Worm (Caenorhabditis elegans) whole organism, L4 larva: ENCODE data around the gene hex-2.
A peak's percentile ranks its signal among the peaks of the same experiment; 100 is the strongest.

Experiments used
- D1046.2 ChIP-seq: fragments of 200-800 bp; sonication (Bioruptor generic); IDR thresholded peaks from 2 replicates; pipeline ENCODE4 v1.3.6; 2022; ENCODE audit warnings: missing genetic modification characterization, missing compliant biosample characterization
- F10B5.3 ChIP-seq: sonication (generic microtip); optimal IDR thresholded peaks from 2 replicates; lab custom pipeline; 2016; ENCODE audit warnings: mild to moderate bottlenecking, missing genetic modification characterization, missing compliant biosample characterization
- F44E2.7 ChIP-seq: fragments of 200-800 bp; sonication (Bioruptor generic); IDR thresholded peaks from 2 replicates; pipeline ENCODE4 v2.1.2; 2022; ENCODE audit warnings: missing genetic modification characterization, missing compliant biosample characterization
- R02D3.7 ChIP-seq: fragments of 150-350 bp; sonication (generic microtip); optimal IDR thresholded peaks from 3 replicates; lab custom pipeline; 2014; ENCODE audit warnings: missing biosample characterization, missing genetic modification characterization
- T20F7.1 ChIP-seq: fragments of 200-800 bp; sonication (Bioruptor generic); optimal IDR thresholded peaks from 2 replicates; lab custom pipeline; 2018; ENCODE audit warnings: mild to moderate bottlenecking, missing genetic modification characterization, missing compliant biosample characterization
- T26A8.4 ChIP-seq: fragments of 200-800 bp; sonication (Bioruptor generic); IDR thresholded peaks from 2 replicates; pipeline ENCODE4 v1.3.6; 2022; ENCODE audit warnings: missing genetic modification characterization, missing compliant biosample characterization
- Y5F2A.4 ChIP-seq: fragments of 200-800 bp; sonication (Bioruptor generic); optimal IDR thresholded peaks from 2 replicates; lab custom pipeline; 2018; ENCODE audit warnings: mild to moderate bottlenecking, missing genetic modification characterization, missing compliant biosample characterization
- ZK337.2 ChIP-seq: fragments of 200-800 bp; sonication (Bioruptor generic); IDR thresholded peaks from 2 replicates; pipeline ENCODE4 v1.3.6; 2022; ENCODE audit warnings: missing genetic modification reagents, missing genetic modification characterization, missing compliant biosample characterization
- aly-2 ChIP-seq: sonication (generic microtip); optimal IDR thresholded peaks from 2 replicates; lab custom pipeline; 2018; ENCODE audit warnings: missing biosample characterization, missing genetic modification characterization
- arid-1 ChIP-seq: fragments of 200-800 bp; sonication (Bioruptor generic); conservative IDR thresholded peaks from 2 replicates; pipeline ENCODE4 v1.3.6; 2022; ENCODE audit warnings: missing genetic modification reagents, missing genetic modification characterization, missing compliant biosample characterization
- attf-4 ChIP-seq: sonication (generic microtip); optimal IDR thresholded peaks from 3 replicates; lab custom pipeline; 2017; ENCODE audit warnings: missing biosample characterization, missing genetic modification characterization
- ceh-32 ChIP-seq: sonication (generic microtip); optimal IDR thresholded peaks from 2 replicates; lab custom pipeline; 2016; ENCODE audit warnings: mild to moderate bottlenecking, missing genetic modification characterization, missing compliant biosample characterization; ENCODE audit not compliant: poor library complexity
- ceh-44 ChIP-seq: fragments of 200-800 bp; sonication (Bioruptor generic); IDR thresholded peaks from 2 replicates; pipeline ENCODE4 v1.3.6; 2022; ENCODE audit warnings: missing genetic modification reagents, missing genetic modification characterization, missing compliant biosample characterization
- ceh-62 ChIP-seq: sonication (generic microtip); optimal IDR thresholded peaks from 2 replicates; lab custom pipeline; 2017; ENCODE audit warnings: missing biosample characterization, missing genetic modification characterization
- ctbp-1 ChIP-seq: fragments of 200-800 bp; sonication (Bioruptor generic); IDR thresholded peaks from 2 replicates; pipeline ENCODE4 v1.3.6; 2022; ENCODE audit warnings: missing genetic modification reagents, missing genetic modification characterization, missing compliant biosample characterization
- daf-16 ChIP-seq, 3 experiments: sonication (generic microtip); optimal IDR thresholded peaks; 2 replicates each; lab custom pipeline; 2016 to 2017; ENCODE audit warnings: missing genetic modification characterization in 3 of 3, missing genetic modification reagents in 3 of 3, mild to moderate bottlenecking in 2 of 3, missing compliant biosample characterization in 2 of 3, missing biosample characterization in 1 of 3, moderate library complexity in 1 of 3
- daf-19 ChIP-seq: fragments of 200-800 bp; sonication (Bioruptor generic); conservative IDR thresholded peaks from 2 replicates; pipeline ENCODE4 v1.3.6; 2022; ENCODE audit warnings: missing genetic modification characterization, missing compliant biosample characterization
- daf-8 ChIP-seq: fragments of 200-800 bp; sonication (Bioruptor generic); IDR thresholded peaks from 2 replicates; pipeline ENCODE4 v1.3.6; 2022; ENCODE audit warnings: missing genetic modification characterization, missing compliant biosample characterization
- dmd-6 ChIP-seq: fragments of 200-800 bp; sonication (Bioruptor generic); IDR thresholded peaks from 2 replicates; pipeline ENCODE4 v1.3.6; 2022; ENCODE audit warnings: missing genetic modification reagents, missing genetic modification characterization, missing compliant biosample characterization
- dmd-8 ChIP-seq: fragments of 200-800 bp; sonication (Bioruptor generic); IDR thresholded peaks from 2 replicates; pipeline ENCODE4 v1.3.6; 2022; ENCODE audit warnings: missing genetic modification characterization, missing compliant biosample characterization
- egl-27 ChIP-seq: sonication (generic microtip); optimal IDR thresholded peaks from 3 replicates; lab custom pipeline; 2017; ENCODE audit warnings: missing biosample characterization, missing genetic modification reagents, missing genetic modification characterization
- egl-43 ChIP-seq: fragments of 200-800 bp; sonication (Bioruptor generic); IDR thresholded peaks from 2 replicates; pipeline ENCODE4 v1.3.6; 2022; ENCODE audit warnings: missing genetic modification reagents, missing genetic modification characterization, missing compliant biosample characterization
- fkh-10 ChIP-seq: fragments of 150-350 bp; optimal IDR thresholded peaks from 2 replicates; lab custom pipeline; 2014; ENCODE audit warnings: missing biosample characterization, missing genetic modification reagents, missing genetic modification characterization
- fos-1 ChIP-seq: fragments of 150-350 bp; optimal IDR thresholded peaks from 2 replicates; lab custom pipeline; 2014; ENCODE audit warnings: missing biosample characterization, missing genetic modification characterization
- hlh-30 ChIP-seq: sonication (generic microtip); optimal IDR thresholded peaks from 2 replicates; lab custom pipeline; 2017; ENCODE audit warnings: antibody characterized with exemption, mild to moderate bottlenecking, missing genetic modification characterization, missing compliant biosample characterization; ENCODE audit not compliant: insufficient read depth
- lin-1 ChIP-seq: fragments of 200-800 bp; sonication (Bioruptor generic); IDR thresholded peaks from 2 replicates; pipeline ENCODE4 v1.3.6; 2022; ENCODE audit warnings: missing genetic modification reagents, missing genetic modification characterization, missing compliant biosample characterization
- lin-29 ChIP-seq: fragments of 200-800 bp; sonication (Bioruptor generic); IDR thresholded peaks from 2 replicates; pipeline ENCODE4 v1.3.6; 2022; ENCODE audit warnings: missing genetic modification reagents, missing genetic modification characterization, missing compliant biosample characterization
- lin-39 ChIP-seq: fragments of 150-350 bp; optimal IDR thresholded peaks from 2 replicates; lab custom pipeline; 2014; ENCODE audit warnings: missing biosample characterization, missing genetic modification reagents, missing genetic modification characterization
- lir-3 ChIP-seq: sonication (generic microtip); optimal IDR thresholded peaks from 2 replicates; lab custom pipeline; 2016; ENCODE audit warnings: mild to moderate bottlenecking, missing genetic modification characterization, missing compliant biosample characterization
- madf-9 ChIP-seq: fragments of 200-800 bp; sonication (Bioruptor generic); conservative IDR thresholded peaks from 2 replicates; pipeline ENCODE4 v1.3.6; 2022; ENCODE audit warnings: missing genetic modification reagents, missing genetic modification characterization, missing compliant biosample characterization
- mep-1 ChIP-seq: fragments of 150-350 bp; sonication (generic microtip); optimal IDR thresholded peaks from 3 replicates; lab custom pipeline; 2014; ENCODE audit warnings: missing biosample characterization, missing genetic modification characterization
- mes-2 ChIP-seq: sonication (generic microtip); optimal IDR thresholded peaks from 2 replicates; lab custom pipeline; 2016; ENCODE audit warnings: missing genotype, mild to moderate bottlenecking, missing genetic modification characterization, missing compliant biosample characterization; ENCODE audit not compliant: poor library complexity, severe bottlenecking
- mxl-3 ChIP-seq: fragments of 200-800 bp; sonication (Bioruptor generic); optimal IDR thresholded peaks from 2 replicates; lab custom pipeline; 2018; ENCODE audit warnings: mild to moderate bottlenecking, missing genetic modification characterization, missing compliant biosample characterization
- nhr-10 ChIP-seq: fragments of 150-350 bp; optimal IDR thresholded peaks from 2 replicates; lab custom pipeline; 2014; ENCODE audit warnings: missing biosample characterization, missing genetic modification characterization
- nhr-102 ChIP-seq: sonication (generic microtip); optimal IDR thresholded peaks from 2 replicates; lab custom pipeline; 2016; ENCODE audit warnings: mild to moderate bottlenecking, missing genetic modification characterization, moderate library complexity, missing compliant biosample characterization
- nhr-11 ChIP-seq: fragments of 150-350 bp; optimal IDR thresholded peaks from 2 replicates; lab custom pipeline; 2014; ENCODE audit warnings: missing biosample characterization, missing genetic modification characterization
- nhr-111 ChIP-seq: fragments of 200-800 bp; sonication (Bioruptor generic); optimal IDR thresholded peaks from 2 replicates; lab custom pipeline; 2018; ENCODE audit warnings: mild to moderate bottlenecking, missing genetic modification characterization, missing compliant biosample characterization
- nhr-237 ChIP-seq: sonication (generic microtip); optimal IDR thresholded peaks from 2 replicates; lab custom pipeline; 2017; ENCODE audit warnings: missing biosample characterization, missing genetic modification characterization
- nhr-42 ChIP-seq: fragments of 200-800 bp; sonication (Bioruptor generic); IDR thresholded peaks from 2 replicates; pipeline ENCODE4 v1.3.6; 2022; ENCODE audit warnings: missing genetic modification characterization, missing compliant biosample characterization
- nhr-77 ChIP-seq: fragments of 150-350 bp; optimal IDR thresholded peaks from 2 replicates; lab custom pipeline; 2014; ENCODE audit warnings: missing biosample characterization, missing genetic modification characterization
- php-3 ChIP-seq: fragments of 200-800 bp; sonication (Bioruptor generic); IDR thresholded peaks from 2 replicates; pipeline ENCODE4 v1.3.6; 2022; ENCODE audit warnings: missing genetic modification reagents, missing genetic modification characterization, missing compliant biosample characterization
- saeg-2 ChIP-seq: fragments of 200-800 bp; sonication (Bioruptor generic); IDR thresholded peaks from 2 replicates; pipeline ENCODE4 v1.3.6; 2022; ENCODE audit warnings: missing genetic modification reagents, missing genetic modification characterization, missing compliant biosample characterization
- set-16 ChIP-seq: fragments of 200-800 bp; sonication (Bioruptor generic); IDR thresholded peaks from 2 replicates; pipeline ENCODE4 v1.3.6; 2022; ENCODE audit warnings: missing genetic modification reagents, missing genetic modification characterization, missing compliant biosample characterization
- spr-3 ChIP-seq: fragments of 200-800 bp; sonication (Bioruptor generic); optimal IDR thresholded peaks from 2 replicates; lab custom pipeline; 2018; ENCODE audit warnings: mild to moderate bottlenecking, missing genetic modification characterization, missing compliant biosample characterization
- tra-1 ChIP-seq: fragments of 200-800 bp; sonication (Bioruptor generic); IDR thresholded peaks from 2 replicates; pipeline ENCODE4 v1.3.6; 2022; ENCODE audit warnings: missing genetic modification reagents, missing genetic modification characterization, missing compliant biosample characterization
- unc-62 ChIP-seq, 3 experiments: fragments of 150-350 bp in 1 of 3; sonication (generic microtip); optimal IDR thresholded peaks in 2 of 3; peaks in 1 of 3; 1 replicate in 1 of 3; 2 replicates in 2 of 3; lab custom pipeline; 2014 to 2017; ENCODE audit warnings: missing biosample characterization in 3 of 3, missing genetic modification characterization in 3 of 3, missing genetic modification reagents in 3 of 3, missing genotype in 1 of 3
- vab-7 ChIP-seq: fragments of 200-800 bp; sonication (Bioruptor generic); IDR thresholded peaks from 2 replicates; pipeline ENCODE4 v1.3.6; 2022; ENCODE audit warnings: missing genetic modification reagents, missing genetic modification characterization, missing compliant biosample characterization
- zag-1 ChIP-seq: fragments of 150-350 bp; optimal IDR thresholded peaks from 2 replicates; lab custom pipeline; 2014; ENCODE audit warnings: missing biosample characterization, missing genetic modification characterization
- zfp-2 ChIP-seq: sonication (generic microtip); optimal IDR thresholded peaks from 2 replicates; lab custom pipeline; 2016; ENCODE audit warnings: mild to moderate bottlenecking, missing genetic modification characterization, missing compliant biosample characterization
- zip-2 ChIP-seq: fragments of 150-350 bp; optimal IDR thresholded peaks from 2 replicates; lab custom pipeline; 2014; ENCODE audit warnings: missing biosample characterization, missing genetic modification characterization
- ztf-11 ChIP-seq: fragments of 150-350 bp; optimal IDR thresholded peaks from 2 replicates; lab custom pipeline; 2014; ENCODE audit warnings: missing biosample characterization, missing genetic modification characterization

hex-2 gene

DNA sequence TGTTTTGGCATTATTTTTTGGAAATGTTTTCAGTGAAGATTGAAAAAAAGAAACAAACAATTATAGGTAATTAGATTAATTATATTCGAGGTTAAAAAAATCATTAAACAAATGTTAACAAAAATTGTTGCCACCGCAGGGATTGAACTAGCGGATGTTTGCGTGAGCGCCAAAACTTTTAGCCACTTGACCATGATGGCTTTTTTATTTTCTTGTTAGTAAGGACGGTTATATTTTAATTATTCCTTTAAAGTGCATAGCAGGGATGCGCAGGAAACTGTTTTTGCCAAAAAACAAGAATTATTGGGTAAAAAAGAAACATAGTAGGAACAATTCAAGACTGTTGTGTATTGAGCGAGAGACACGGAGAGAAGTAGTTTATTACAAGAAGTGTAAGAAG lies 13.1 kb downstream of the hex-2 start (continued):
- TF ChIP-seq ctbp-1 (GFP tag; lab: Robert Waterston, UW) (peak; percentile 85), fkh-10 (GFP tag; lab: Kevin White, UChicago) (no peak), saeg-2 (GFP tag; lab: Robert Waterston, UW) (peak; percentile 47; the same call in 1 of the 2 replicates), aly-2 (tag; lab: Kevin White, UChicago) (no peak), hlh-30 (peak; percentile 14), lir-3 (tag; lab: Kevin White, UChicago) (peak; percentile 55), arid-1 (GFP tag; lab: Robert Waterston, UW) (peak; percentile 95), mep-1 (tag; lab: Kevin White, UChicago) (no peak), nhr-11 (no peak), daf-16 (GFP tag; optimal IDR thresholded peaks at IDR 0.05; lab: Kevin White, UChicago) (peak in 1 of 2 experiments; percentile 72), daf-16 (tag; optimal IDR thresholded peaks at IDR 0.05; lab: Kevin White, UChicago) (no peak), dmd-8 (GFP tag; lab: Robert Waterston, UW) (peak; percentile 84), php-3 (GFP tag; lab: Robert Waterston, UW) (peak; percentile 86), spr-3 (peak; percentile 60), madf-9 (GFP tag; lab: Robert Waterston, UW) (peak; percentile 66), vab-7 (GFP tag; lab: Robert Waterston, UW) (peak; percentile 75), F44E2.7 (GFP tag; lab: Robert Waterston, UW) (peak; percentile 97), ZK337.2 (GFP tag; lab: Robert Waterston, UW) (0 out of 2 replicates have a peak, but pooled peaks have one; percentile 43), tra-1 (GFP tag; lab: Robert Waterston, UW) (peak; percentile 83), zfp-2 (tag; lab: Kevin White, UChicago) (no peak), unc-62 (GFP tag; optimal IDR thresholded peaks at IDR 0.05 in 1 of 2; lab: Kevin White, UChicago) (no peak), unc-62 (tag; optimal IDR thresholded peaks at IDR 0.05; lab: Kevin White, UChicago) (no peak), egl-27 (tag; lab: Kevin White, UChicago) (no peak), fos-1 (tag; lab: Kevin White, UChicago) (no peak), mes-2 (tag; lab: Kevin White, UChicago) (peak; percentile 70), egl-43 (GFP tag; lab: Robert Waterston, UW) (peak; percentile 86), zip-2 (tag; lab: Kevin White, UChicago) (no peak), nhr-10 (tag; lab: Kevin White, UChicago) (no peak), T20F7.1 (GFP tag; lab: Kevin White, UChicago) (no peak), daf-19 (peak; percentile 92), ceh-62 (no peak), daf-8 (GFP tag; lab: Robert Waterston, UW) (no peak), zag-1 (no peak), lin-39 (tag; lab: Kevin White, UChicago) (no peak), T26A8.4 (GFP tag; lab: Robert Waterston, UW) (peak; percentile 90), ztf-11 (tag; lab: Kevin White, UChicago) (no peak), nhr-237 (tag; lab: Kevin White, UChicago) (no peak), set-16 (GFP tag; lab: Robert Waterston, UW) (no peak), lin-29 (GFP tag; lab: Robert Waterston, UW) (peak; percentile 76), D1046.2 (GFP tag; lab: Robert Waterston, UW) (peak; percentile 92), nhr-42 (GFP tag; lab: Robert Waterston, UW) (peak; percentile 70), nhr-77 (no peak), ceh-44 (no peak), Y5F2A.4 (peak; percentile 88), mxl-3 (GFP tag; lab: Kevin White, UChicago) (no peak), F10B5.3 (tag; lab: Kevin White, UChicago) (no peak), nhr-111 (GFP tag; lab: Kevin White, UChicago) (peak; percentile 87), ceh-32 (tag; lab: Kevin White, UChicago) (no peak), nhr-102 (tag; lab: Kevin White, UChicago) (peak; percentile 56), lin-1 (peak; percentile 93), dmd-6 (GFP tag; lab: Robert Waterston, UW) (peak; percentile 29), attf-4 (tag; lab: Kevin White, UChicago) (no peak), R02D3.7 (tag; lab: Kevin White, UChicago) (no peak)
